Fruit fly (Drosophila melanogaster) Kc167 (cell line): ENCODE data around the gene CG4325.

ENCODE experiments used
- Myc ChIP-seq: fragments of >200 bp; optimal IDR thresholded peaks from 2 replicates; lab custom pipeline; 2017; ENCODE audit warnings: missing external identifiers
- Sin3A ChIP-seq: fragments of >200 bp; optimal IDR thresholded peaks from 2 replicates; lab custom pipeline; 2018; ENCODE audit warnings: missing external identifiers
- h ChIP-seq: fragments of >200 bp; optimal IDR thresholded peaks from 3 replicates; lab custom pipeline; 2018; ENCODE audit warnings: missing external identifiers
- psq ChIP-seq: fragments of >200 bp; optimal IDR thresholded peaks from 2 replicates; lab custom pipeline; 2017; ENCODE audit warnings: missing external identifiers
- ttk ChIP-seq: sonication (Bioruptor generic); optimal IDR thresholded peaks from 2 replicates; lab custom pipeline; 2017; ENCODE audit warnings: missing external identifiers

- TF ChIP-seq Sin3A (lab: Kevin White, UChicago) (no peak), Myc (lab: Kevin White, UChicago) (no peak), psq (lab: Kevin White, UChicago) (no peak), ttk (no peak), h (lab: Kevin White, UChicago) (no peak)
Observed at dm6 chrX:2036383-2036782, 7.2 kb downstream of the CG4325 start.
